Worm (Caenorhabditis elegans) whole organism, L4 larva: ENCODE measurements around the gene his-4.
A peak's percentile ranks its signal among the peaks of the same experiment; 100 is the strongest.

Experiments used
- D1046.2 ChIP-seq: fragments of 200-800 bp; sonication (Bioruptor generic); IDR thresholded peaks from 2 replicates; pipeline ENCODE4 v1.3.6; 2022; ENCODE audit warnings: missing genetic modification characterization, missing compliant biosample characterization
- F49E8.2 ChIP-seq: sonication (generic microtip); optimal IDR thresholded peaks from 2 replicates; lab custom pipeline; 2016; ENCODE audit warnings: missing compliant biosample characterization, mild to moderate bottlenecking, missing genetic modification characterization, borderline replicate concordance
- R02D3.7 ChIP-seq: fragments of 150-350 bp; sonication (generic microtip); optimal IDR thresholded peaks from 3 replicates; lab custom pipeline; 2014; ENCODE audit warnings: missing biosample characterization, missing genetic modification characterization
- Y75B8A.6 ChIP-seq: fragments of 200-800 bp; sonication (Bioruptor generic); IDR thresholded peaks from 2 replicates; pipeline ENCODE4 v1.3.6; 2022; ENCODE audit warnings: missing genetic modification reagents, missing genetic modification characterization, missing compliant biosample characterization
- ZK337.2 ChIP-seq: fragments of 200-800 bp; sonication (Bioruptor generic); IDR thresholded peaks from 2 replicates; pipeline ENCODE4 v1.3.6; 2022; ENCODE audit warnings: missing genetic modification reagents, missing genetic modification characterization, missing compliant biosample characterization
- aha-1 ChIP-seq: fragments of 150-350 bp; peaks from one replicate; lab custom pipeline; 2014; ENCODE audit warnings: missing biosample characterization, missing genetic modification characterization
- aly-2 ChIP-seq: sonication (generic microtip); optimal IDR thresholded peaks from 2 replicates; lab custom pipeline; 2018; ENCODE audit warnings: missing biosample characterization, missing genetic modification characterization
- cey-2 ChIP-seq: sonication (generic microtip); optimal IDR thresholded peaks from 3 replicates; lab custom pipeline; 2017; ENCODE audit warnings: missing genetic modification characterization, mild to moderate bottlenecking, missing compliant biosample characterization, antibody characterized with exemption, borderline replicate concordance; ENCODE audit not compliant: insufficient read depth
- ctbp-1 ChIP-seq: fragments of 200-800 bp; sonication (Bioruptor generic); IDR thresholded peaks from 2 replicates; pipeline ENCODE4 v1.3.6; 2022; ENCODE audit warnings: missing genetic modification reagents, missing genetic modification characterization, missing compliant biosample characterization
- daf-12 ChIP-seq: fragments of 150-350 bp; optimal IDR thresholded peaks from 2 replicates; lab custom pipeline; 2014; ENCODE audit warnings: missing biosample characterization, missing genetic modification reagents, missing genetic modification characterization
- daf-16 ChIP-seq, 3 experiments: sonication (generic microtip); optimal IDR thresholded peaks; 2 replicates each; lab custom pipeline; 2016 to 2017; ENCODE audit warnings: missing genetic modification characterization in 3 of 3, missing genetic modification reagents in 3 of 3, mild to moderate bottlenecking in 2 of 3, missing compliant biosample characterization in 2 of 3, missing biosample characterization in 1 of 3, moderate library complexity in 1 of 3
- dmd-6 ChIP-seq: fragments of 200-800 bp; sonication (Bioruptor generic); IDR thresholded peaks from 2 replicates; pipeline ENCODE4 v1.3.6; 2022; ENCODE audit warnings: missing genetic modification reagents, missing genetic modification characterization, missing compliant biosample characterization
- egl-27 ChIP-seq: sonication (generic microtip); optimal IDR thresholded peaks from 3 replicates; lab custom pipeline; 2017; ENCODE audit warnings: missing biosample characterization, missing genetic modification reagents, missing genetic modification characterization
- fkh-10 ChIP-seq: fragments of 150-350 bp; optimal IDR thresholded peaks from 2 replicates; lab custom pipeline; 2014; ENCODE audit warnings: missing biosample characterization, missing genetic modification reagents, missing genetic modification characterization
- jun-1 ChIP-seq: fragments of 150-350 bp; optimal IDR thresholded peaks from 2 replicates; lab custom pipeline; 2014; ENCODE audit warnings: missing biosample characterization, missing genetic modification reagents, missing genetic modification characterization
- lim-7 ChIP-seq: fragments of 200-800 bp; sonication (Bioruptor generic); IDR thresholded peaks from 2 replicates; pipeline ENCODE4 v1.3.6; 2022; ENCODE audit warnings: missing genetic modification characterization, missing compliant biosample characterization
- lin-1 ChIP-seq: fragments of 200-800 bp; sonication (Bioruptor generic); IDR thresholded peaks from 2 replicates; pipeline ENCODE4 v1.3.6; 2022; ENCODE audit warnings: missing genetic modification reagents, missing genetic modification characterization, missing compliant biosample characterization
- lin-13 ChIP-seq: fragments of 150-350 bp; optimal IDR thresholded peaks from 2 replicates; lab custom pipeline; 2014; ENCODE audit warnings: missing biosample characterization, missing genetic modification reagents, missing genetic modification characterization
- lin-29 ChIP-seq: fragments of 200-800 bp; sonication (Bioruptor generic); IDR thresholded peaks from 2 replicates; pipeline ENCODE4 v1.3.6; 2022; ENCODE audit warnings: missing genetic modification reagents, missing genetic modification characterization, missing compliant biosample characterization
- lin-38 ChIP-seq: fragments of 200-800 bp; sonication (Bioruptor generic); IDR thresholded peaks from 2 replicates; pipeline ENCODE4 v1.3.6; 2022; ENCODE audit warnings: missing genetic modification reagents, missing genetic modification characterization, missing compliant biosample characterization
- madf-5 ChIP-seq, 2 experiments: fragments of 200-800 bp; sonication (Bioruptor generic); IDR thresholded peaks; 2 replicates each; pipeline ENCODE4 v1.3.6; 2022; ENCODE audit warnings: missing compliant biosample characterization in 2 of 2, missing genetic modification characterization in 2 of 2
- madf-9 ChIP-seq: fragments of 200-800 bp; sonication (Bioruptor generic); conservative IDR thresholded peaks from 2 replicates; pipeline ENCODE4 v1.3.6; 2022; ENCODE audit warnings: missing genetic modification reagents, missing genetic modification characterization, missing compliant biosample characterization
- mdl-1 ChIP-seq, 2 experiments: fragments of 150-350 bp in 1 of 2; sonication (generic microtip) in 1 of 2; optimal IDR thresholded peaks; 2 replicates each; lab custom pipeline; 2014 to 2017; ENCODE audit warnings: missing biosample characterization in 2 of 2, missing genetic modification characterization in 2 of 2
- mdt-29 ChIP-seq: fragments of 200-800 bp; sonication (Bioruptor generic); IDR thresholded peaks from 2 replicates; pipeline ENCODE4 v1.3.6; 2022; ENCODE audit warnings: missing genetic modification reagents, missing genetic modification characterization, missing compliant biosample characterization
- nhr-11 ChIP-seq: fragments of 150-350 bp; optimal IDR thresholded peaks from 2 replicates; lab custom pipeline; 2014; ENCODE audit warnings: missing biosample characterization, missing genetic modification characterization
- nhr-28 ChIP-seq: fragments of 150-350 bp; optimal IDR thresholded peaks from 2 replicates; lab custom pipeline; 2014; ENCODE audit warnings: missing biosample characterization, missing genetic modification characterization
- pha-4 ChIP-seq, 2 experiments: fragments of 150-350 bp in 1 of 2; fragments of 200-800 bp in 1 of 2; sonication (Bioruptor generic) in 1 of 2; IDR thresholded peaks in 1 of 2; optimal IDR thresholded peaks in 1 of 2; 2 replicates each; pipeline versions ENCODE4 v1.3.6 to Lab custom; 2014 to 2022; ENCODE audit warnings: missing genetic modification characterization in 2 of 2, missing genetic modification reagents in 2 of 2, missing biosample characterization in 1 of 2, missing compliant biosample characterization in 1 of 2
- pqm-1 ChIP-seq: sonication (generic microtip); optimal IDR thresholded peaks from 2 replicates; lab custom pipeline; 2017; ENCODE audit warnings: missing biosample characterization, missing genetic modification characterization
- rbr-2 ChIP-seq: sonication (generic microtip); optimal IDR thresholded peaks from 2 replicates; lab custom pipeline; 2016; ENCODE audit warnings: missing genotype, missing genetic modification characterization, missing compliant biosample characterization
- set-16 ChIP-seq: fragments of 200-800 bp; sonication (Bioruptor generic); IDR thresholded peaks from 2 replicates; pipeline ENCODE4 v1.3.6; 2022; ENCODE audit warnings: missing genetic modification reagents, missing genetic modification characterization, missing compliant biosample characterization
- snpc-1.2 ChIP-seq: fragments of 200-800 bp; sonication (Bioruptor generic); IDR thresholded peaks from 2 replicates; pipeline ENCODE4 v1.3.6; 2022; ENCODE audit warnings: missing genetic modification reagents, missing genetic modification characterization, missing compliant biosample characterization
- unc-62 ChIP-seq, 3 experiments: fragments of 150-350 bp in 1 of 3; sonication (generic microtip); optimal IDR thresholded peaks in 2 of 3; peaks in 1 of 3; 1 replicate in 1 of 3; 2 replicates in 2 of 3; lab custom pipeline; 2014 to 2017; ENCODE audit warnings: missing biosample characterization in 3 of 3, missing genetic modification characterization in 3 of 3, missing genetic modification reagents in 3 of 3, missing genotype in 1 of 3
- zag-1 ChIP-seq: fragments of 150-350 bp; optimal IDR thresholded peaks from 2 replicates; lab custom pipeline; 2014; ENCODE audit warnings: missing biosample characterization, missing genetic modification characterization
- zfp-2 ChIP-seq: sonication (generic microtip); optimal IDR thresholded peaks from 2 replicates; lab custom pipeline; 2016; ENCODE audit warnings: mild to moderate bottlenecking, missing genetic modification characterization, missing compliant biosample characterization
- zfp-3 ChIP-seq: fragments of 200-800 bp; sonication (Bioruptor generic); conservative IDR thresholded peaks from 2 replicates; pipeline ENCODE4 v1.3.6; 2022; ENCODE audit warnings: missing genetic modification reagents, missing genetic modification characterization, missing compliant biosample characterization
- zip-11 ChIP-seq: fragments of 200-800 bp; sonication (Bioruptor generic); IDR thresholded peaks from 2 replicates; pipeline ENCODE4 v1.3.6; 2022; ENCODE audit warnings: missing genetic modification characterization, missing compliant biosample characterization

The his-4 gene

ce11 chrV:16041412-16041811 is 1.1 kb upstream of the his-4 start:
- no peak for TF ChIP-seq egl-27 (tag; lab: Kevin White, UChicago)
- TF ChIP-seq mdl-1 (tag; optimal IDR thresholded peaks at IDR 0.05; lab: Kevin White, UChicago) = no peak
- no peak for TF ChIP-seq cey-2
- no peak for TF ChIP-seq pqm-1 (tag; lab: Kevin White, UChicago)
- TF ChIP-seq Y75B8A.6 (GFP tag; lab: Robert Waterston, UW) = no peak
- no peak for TF ChIP-seq aly-2 (tag; lab: Kevin White, UChicago)
- no peak for TF ChIP-seq nhr-28 (tag; lab: Kevin White, UChicago)
- no peak for TF ChIP-seq daf-16 (GFP tag; optimal IDR thresholded peaks at IDR 0.05; lab: Kevin White, UChicago)
- no peak for TF ChIP-seq daf-16 (tag; optimal IDR thresholded peaks at IDR 0.05; lab: Kevin White, UChicago)
- no peak for TF ChIP-seq lin-1 (GFP tag; lab: Robert Waterston, UW)
- TF ChIP-seq, all 104 proteins: peak for 0

- peak; percentile 47; the same call in 1 of the 2 replicates for TF ChIP-seq set-16 (GFP tag; lab: Robert Waterston, UW)
Measured at ce11 chrV:16040848-16041247, 533 bp upstream of the his-4 start.

ce11 chrV:16036166-16036565 is 4.1 kb downstream of the his-4 start, which contains the start of gene T10C6.10:
T10C6.10 (plus strand) TSS chrV:16036413.
- TF ChIP-seq ZK337.2 (GFP tag; lab: Robert Waterston, UW) (no peak), zag-1 (tag; lab: Kevin White, UChicago) (no peak), zip-11 (GFP tag; lab: Robert Waterston, UW) (no peak), D1046.2 (GFP tag; lab: Robert Waterston, UW) (no peak), nhr-11 (tag; lab: Kevin White, UChicago) (no peak), lin-13 (GFP tag; lab: Kevin White, UChicago) (no peak), zfp-2 (no peak), lin-38 (no peak), F49E8.2 (tag; lab: Kevin White, UChicago) (no peak), fkh-10 (GFP tag; lab: Kevin White, UChicago) (no peak), lim-7 (GFP tag; lab: Robert Waterston, UW) (no peak), daf-12 (tag; lab: Kevin White, UChicago) (no peak), jun-1 (tag; lab: Kevin White, UChicago) (no peak), zfp-3 (GFP tag; lab: Robert Waterston, UW) (no peak), madf-5 (GFP tag; IDR thresholded peaks at IDR 0.05; lab: Robert Waterston, UW) (no peak), pha-4 (GFP tag; IDR thresholded peaks at IDR 0.05; lab: Robert Waterston, UW) (no peak), pha-4 (tag; optimal IDR thresholded peaks at IDR 0.05; lab: Kevin White, UChicago) (no peak), ctbp-1 (no peak), madf-9 (GFP tag; lab: Robert Waterston, UW) (no peak), lin-29 (no peak), mdt-29 (GFP tag; lab: Robert Waterston, UW) (no peak)

- TF ChIP-seq Y75B8A.6 (GFP tag; lab: Robert Waterston, UW) (no peak), rbr-2 (tag; lab: Kevin White, UChicago) (no peak), set-16 (GFP tag; lab: Robert Waterston, UW) (peak; percentile 54), R02D3.7 (no peak)
Measured at ce11 chrV:16033491-16033890, 6.8 kb downstream of the his-4 start.

- TF ChIP-seq rbr-2 (tag; lab: Kevin White, UChicago) (no peak), unc-62 (GFP tag; optimal IDR thresholded peaks at IDR 0.05 in 1 of 2; lab: Kevin White, UChicago) (peak in 1 of 2 experiments; percentile 97), unc-62 (tag; optimal IDR thresholded peaks at IDR 0.05; lab: Kevin White, UChicago) (no peak), dmd-6 (GFP tag; lab: Robert Waterston, UW) (no peak), aha-1 (tag; lab: Kevin White, UChicago) (peak; percentile 79), lin-38 (no peak), snpc-1.2 (0 out of 2 replicates have a peak, but pooled peaks have one; percentile 8), fkh-10 (GFP tag; lab: Kevin White, UChicago) (no peak)
Measured at ce11 chrV:16032761-16033160, 7.6 kb downstream of the his-4 start, which contains the start of gene T10C6.16. T10C6.16 (minus strand) TSS chrV:16033005.
